Fruit fly (Drosophila melanogaster): Measurements from ENCODE around the gene Rabex-5.
A peak's percentile ranks its signal among the peaks of the same experiment; 100 is the strongest.

Rabex-5 gene

DNA sequence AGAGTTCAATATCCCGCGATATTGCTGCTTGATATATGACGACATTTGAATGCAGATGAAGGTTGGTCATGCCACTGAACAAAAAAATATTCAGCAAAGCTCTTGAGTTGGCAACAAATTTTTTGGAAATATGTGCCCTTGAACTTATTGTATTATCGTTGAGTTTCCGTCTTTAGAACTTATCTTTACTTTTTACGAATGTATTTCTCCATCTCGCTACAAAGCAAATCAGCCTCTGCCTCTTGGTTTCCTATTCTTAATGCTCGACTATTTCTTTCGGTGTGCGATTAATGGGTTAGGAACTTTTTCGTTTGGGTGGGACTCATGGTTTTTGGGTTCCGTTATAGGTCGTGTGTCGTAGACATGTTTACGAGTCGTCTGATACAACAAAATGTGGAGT lies 27.4 kb downstream of the Rabex-5 start:
- TF ChIP-seq CG8478 (optimal IDR thresholded peaks at IDR 0.05) (no peak), CTCF (optimal IDR thresholded peaks at IDR 0.05) (no peak)

DNA sequence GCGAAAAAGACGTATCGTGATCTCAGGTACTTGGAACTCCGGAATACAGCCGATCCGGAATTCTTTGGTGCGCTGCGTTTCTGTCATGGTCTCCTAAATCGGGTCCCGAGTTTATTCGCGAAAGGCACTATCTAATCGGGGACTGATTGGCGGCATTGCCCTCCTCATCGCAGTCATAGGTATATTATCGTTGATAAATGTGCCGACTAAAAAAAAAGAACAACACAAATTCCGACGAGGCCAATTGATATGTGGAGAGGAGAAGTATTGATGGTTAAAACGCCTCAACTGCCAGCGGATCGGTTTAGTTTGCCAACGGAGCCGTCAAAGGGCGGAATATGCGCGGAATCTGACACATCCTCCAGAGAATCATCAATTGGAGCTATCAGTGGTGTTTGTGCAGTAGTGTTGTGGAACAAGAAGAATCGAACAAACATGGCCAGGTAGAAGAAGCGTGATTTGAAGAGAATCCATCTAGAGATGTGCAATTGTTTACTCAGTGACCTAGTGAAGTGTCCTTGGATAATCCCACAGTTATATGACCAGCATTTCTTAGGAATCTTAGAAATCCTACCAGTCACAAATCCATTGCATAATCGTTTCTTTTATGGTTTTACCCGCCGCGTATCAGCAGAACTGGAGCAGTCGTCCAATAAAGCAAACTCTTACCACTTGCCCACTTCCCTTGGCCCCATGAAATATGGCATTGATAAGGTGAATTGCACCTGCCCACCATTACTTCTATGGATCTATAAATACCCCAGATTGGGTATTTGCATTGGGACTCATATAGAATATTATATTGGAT lies 29.3 kb downstream of the Rabex-5 start:
- TF ChIP-seq CG8478 (optimal IDR thresholded peaks at IDR 0.05) (no peak), CTCF (optimal IDR thresholded peaks at IDR 0.05) (no peak)

DNA sequence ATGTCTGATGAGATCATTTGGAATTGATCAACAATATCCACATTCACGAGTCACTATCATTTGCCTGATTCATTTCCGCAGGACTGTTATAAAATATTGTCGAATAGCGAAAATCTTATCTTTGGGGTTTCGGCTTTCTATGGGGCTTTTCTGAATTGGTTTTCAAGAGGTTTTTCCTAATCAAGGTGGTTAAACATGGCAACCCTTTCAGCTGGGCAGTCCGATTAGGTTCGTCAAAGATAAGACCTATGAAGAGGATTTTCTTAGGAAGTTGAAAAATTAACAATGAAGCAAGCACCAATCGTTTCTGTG lies 29.9 kb downstream of the Rabex-5 start:
- TF ChIP-seq CTCF (optimal IDR thresholded peaks at IDR 0.05) (no peak), CG8478 (optimal IDR thresholded peaks at IDR 0.05) (no peak)

DNA sequence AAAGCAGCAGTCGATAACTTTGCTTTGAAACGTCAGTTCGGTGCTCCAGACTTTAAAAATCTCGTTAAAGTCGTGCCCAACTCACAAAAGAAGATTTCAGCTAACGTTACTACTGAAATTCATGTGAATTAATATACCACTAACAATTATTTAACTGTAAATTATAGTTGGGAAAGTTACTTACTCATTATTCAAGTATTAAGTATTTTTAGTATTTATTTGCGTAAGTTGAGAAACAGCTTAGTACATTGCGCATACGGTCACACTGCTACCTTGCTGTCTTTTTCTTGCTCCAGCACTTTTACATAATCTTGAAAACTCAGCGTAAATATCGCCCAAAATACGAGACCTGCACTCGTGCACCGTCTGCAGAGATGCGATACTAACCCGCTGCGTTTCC lies 34.0 kb downstream of the Rabex-5 start, which contains the start of gene ND-ACP:
Gene ND-ACP, plus strand, starts transcription at position 226 of the 400 bp plus-strand sequence.
- no peak for TF ChIP-seq CG8478 (optimal IDR thresholded peaks at IDR 0.05)
- no peak for TF ChIP-seq CTCF (optimal IDR thresholded peaks at IDR 0.05)

dm6 chr3L:1330420-1330819 lies 34.7 kb downstream of the Rabex-5 start:
- TF ChIP-seq CG8478 (optimal IDR thresholded peaks at IDR 0.05) (no peak), CTCF (optimal IDR thresholded peaks at IDR 0.05) (no peak)

- TF ChIP-seq CG8478 (optimal IDR thresholded peaks at IDR 0.05) (no peak), CTCF (optimal IDR thresholded peaks at IDR 0.05) (no peak)
Observed at dm6 chr3L:1331542-1331941, 35.8 kb downstream of the Rabex-5 start, which contains the start of gene msd1. Gene msd1, plus strand, starts transcription at chr3L:1331744.

dm6 chr3L:1332973-1333372 lies 37.3 kb downstream of the Rabex-5 start, which contains the start of gene msd5:
Gene msd5, minus strand, starts transcription at chr3L:1333146.
- TF ChIP-seq CG8478 (optimal IDR thresholded peaks at IDR 0.05) (no peak), CTCF (optimal IDR thresholded peaks at IDR 0.05) (no peak)

dm6 chr3L:1334571-1335427 lies 39.1 kb downstream of the Rabex-5 start, which contains the start of the genes Hmbs and CG2211:
Gene Hmbs, plus strand, starts transcription at chr3L:1334889.
Gene CG2211, minus strand, starts transcription at chr3L:1335359.
- TF ChIP-seq CTCF (optimal IDR thresholded peaks at IDR 0.05) = peak in 1 of 2 experiments; percentile 10
- no peak for TF ChIP-seq CG8478 (optimal IDR thresholded peaks at IDR 0.05)

DNA sequence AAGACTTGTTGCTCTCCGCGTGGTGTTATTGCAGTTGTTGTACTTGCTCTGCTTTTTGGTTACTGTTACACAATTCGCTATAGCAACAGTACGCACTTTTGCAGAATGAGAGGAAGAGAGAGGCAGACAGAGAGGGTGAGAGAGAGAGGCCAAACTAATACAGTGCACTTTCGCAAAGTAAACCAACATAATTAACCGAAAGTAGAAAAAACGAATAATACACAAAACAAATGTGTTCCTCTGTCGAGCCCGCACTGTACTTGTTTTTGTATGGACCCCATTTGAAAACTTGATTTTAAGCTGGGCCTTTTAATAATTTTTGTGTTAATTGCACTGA lies 39.7 kb downstream of the Rabex-5 start:
- TF ChIP-seq CTCF (optimal IDR thresholded peaks at IDR 0.05) (no peak), CG8478 (optimal IDR thresholded peaks at IDR 0.05) (no peak)

DNA sequence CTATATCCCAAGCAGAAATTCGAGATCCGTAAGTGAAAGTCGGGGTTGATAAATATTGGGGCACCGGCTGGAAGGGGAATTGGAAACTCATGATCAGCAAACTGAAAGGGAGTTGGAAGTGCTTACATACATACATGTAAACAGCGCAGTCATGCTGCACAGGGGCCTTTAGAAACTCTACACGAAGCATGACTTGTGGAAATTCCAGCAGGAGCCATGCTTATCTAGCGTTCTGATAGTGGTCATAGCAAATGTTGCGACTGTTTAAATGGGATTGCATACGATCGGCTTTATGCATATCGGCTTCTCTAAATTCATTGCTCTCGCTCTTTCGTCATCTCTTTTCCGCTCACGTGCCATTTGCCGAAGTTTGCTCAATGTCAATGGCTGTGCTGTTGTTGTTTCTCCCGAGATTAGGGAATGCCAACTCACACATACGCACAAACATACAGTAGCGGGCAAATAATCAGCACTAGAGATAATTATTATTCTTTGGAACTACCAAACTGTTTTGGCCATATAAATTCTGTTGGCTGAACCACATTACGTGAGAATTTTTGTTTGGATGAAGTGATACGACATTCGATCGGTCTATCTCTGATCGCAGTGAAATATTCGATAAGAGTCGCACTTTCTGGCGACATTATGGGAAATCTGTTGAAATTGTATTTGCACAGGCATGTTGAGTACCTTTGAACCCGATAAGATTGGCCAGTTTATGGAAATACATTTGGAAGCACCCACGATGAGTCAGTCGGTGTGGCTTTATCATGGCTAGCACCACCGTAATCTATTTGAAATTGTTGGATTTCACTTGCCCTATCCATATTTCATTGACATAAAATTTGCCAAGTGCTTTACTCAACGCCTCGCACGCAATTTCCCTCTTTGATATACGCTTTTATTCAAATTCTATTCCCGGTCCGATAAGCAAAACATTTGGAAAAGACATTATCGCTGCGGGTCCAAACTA lies 40.6 kb downstream of the Rabex-5 start:
- TF ChIP-seq CTCF (optimal IDR thresholded peaks at IDR 0.05) = no peak
- no peak for TF ChIP-seq CG8478 (optimal IDR thresholded peaks at IDR 0.05)

DNA sequence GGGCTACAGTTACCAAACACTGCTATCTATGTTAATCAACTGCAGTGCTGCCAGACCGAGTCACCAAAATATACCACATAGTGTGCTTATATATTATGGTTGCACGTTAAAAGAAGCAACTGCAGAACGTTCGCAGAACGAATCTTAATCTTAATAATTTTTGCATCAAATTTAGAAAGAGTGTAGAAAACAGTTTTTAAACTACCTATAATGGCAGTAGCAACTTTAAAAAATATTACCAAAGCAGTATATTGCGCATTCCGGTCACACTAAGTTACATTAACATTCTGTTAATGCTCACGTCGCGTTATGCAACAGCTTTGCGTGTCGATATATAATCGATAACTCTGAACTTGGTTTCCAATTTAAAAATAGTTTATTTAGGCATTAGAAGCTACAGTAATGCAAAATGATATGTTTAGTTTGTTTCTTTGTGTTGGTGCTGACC lies 46.4 kb downstream of the Rabex-5 start, which contains the start of gene indra:
Gene indra, minus strand, starts transcription at position 271 of the 448 bp plus-strand sequence.
- no peak for TF ChIP-seq CG8478 (optimal IDR thresholded peaks at IDR 0.05)
- TF ChIP-seq CTCF (optimal IDR thresholded peaks at IDR 0.05) = no peak

DNA sequence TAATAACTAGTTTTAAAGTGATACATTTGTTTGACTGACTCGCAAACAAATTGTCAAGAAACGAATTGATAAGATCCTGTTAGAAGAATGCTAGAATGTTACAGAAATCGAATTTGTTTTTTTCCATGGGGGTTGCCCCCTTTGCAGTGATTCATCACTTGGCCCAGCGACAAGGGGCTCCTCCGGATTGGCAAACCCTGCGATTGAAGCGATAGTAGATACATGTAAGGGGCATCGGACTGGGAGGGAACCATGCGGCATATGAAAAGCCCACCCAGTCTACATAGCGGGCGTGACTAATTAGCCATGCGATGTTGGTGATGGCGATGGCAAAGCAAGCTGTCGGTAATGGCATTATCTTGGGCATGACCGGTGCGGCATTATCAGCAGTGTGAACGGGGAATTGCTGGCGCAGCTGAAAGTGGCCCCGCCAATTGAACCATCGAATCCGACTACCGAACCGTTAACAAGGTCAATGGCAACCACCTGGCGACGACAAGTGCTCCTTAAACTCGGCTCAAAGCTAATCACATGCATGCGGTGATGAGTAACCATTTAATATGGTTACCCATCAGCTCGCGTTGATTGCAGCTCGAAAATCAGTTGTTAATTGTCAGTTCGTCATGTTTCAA lies 51.4 kb downstream of the Rabex-5 start:
- TF ChIP-seq CTCF (optimal IDR thresholded peaks at IDR 0.05) (no peak), CG8478 (optimal IDR thresholded peaks at IDR 0.05) (no peak)
